Worm (Caenorhabditis elegans): ENCODE results near the gene ace-1.

DNA sequence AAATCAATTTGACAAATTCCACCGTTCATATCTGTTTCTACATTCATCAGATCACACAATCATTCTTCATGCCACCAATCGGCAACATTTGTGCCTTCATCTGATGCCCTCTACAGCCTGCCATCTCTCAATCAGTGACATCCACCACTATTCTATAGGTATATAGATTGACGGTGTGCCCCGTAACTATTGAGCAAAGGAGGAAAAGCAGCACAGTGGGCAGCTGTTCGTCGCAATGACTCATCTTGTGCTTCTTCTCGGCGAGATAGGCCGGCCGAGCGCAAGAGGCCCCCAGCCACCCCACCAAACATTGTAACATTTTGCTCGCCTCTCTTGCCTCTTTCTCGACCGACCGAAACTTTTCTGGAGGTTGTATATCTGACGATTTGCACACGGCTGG lies 25.0 kb downstream of the ace-1 start:
- TF ChIP-seq mdl-1 (tag; optimal IDR thresholded peaks at IDR 0.05) (no peak), unc-62 (GFP tag; optimal IDR thresholded peaks at IDR 0.05 in 1 of 2) (no peak), unc-62 (tag; optimal IDR thresholded peaks at IDR 0.05) (no peak), zag-1 (tag; optimal IDR thresholded peaks at IDR 0.05) (no peak), F10B5.3 (tag; optimal IDR thresholded peaks at IDR 0.05) (no peak), ceh-44 (GFP tag; IDR thresholded peaks at IDR 0.05) (no peak), mdt-29 (GFP tag; IDR thresholded peaks at IDR 0.05) (no peak), F49E8.2 (tag; optimal IDR thresholded peaks at IDR 0.05; ENCODE audit: borderline replicate concordance) (no peak), ceh-28 (tag; optimal IDR thresholded peaks at IDR 0.05) (no peak)

Data from whole organism, L4 larva.